Worm (Caenorhabditis elegans) whole organism, L2 larva: ENCODE results near the gene cul-2.

Source experiments
- ama-1 ChIP-seq: fragments of 150-350 bp; optimal IDR thresholded peaks from 2 replicates; lab custom pipeline; 2018; ENCODE audit warnings: inconsistent platforms
- lin-13 ChIP-seq: fragments of 150-350 bp; optimal IDR thresholded peaks from 2 replicates; lab custom pipeline; 2014; ENCODE audit warnings: missing biosample characterization, missing genetic modification reagents, missing genetic modification characterization
- nhr-12 ChIP-seq: fragments of 150-350 bp; optimal IDR thresholded peaks from 2 replicates; lab custom pipeline; 2014; ENCODE audit warnings: missing biosample characterization, missing genetic modification characterization

ce11 chrIII:13713807-13714206 is 26.7 kb downstream of the cul-2 start:
- no peak for TF ChIP-seq ama-1 (lab: Kevin White, UChicago)
- no peak for TF ChIP-seq lin-13 (GFP tag; lab: Kevin White, UChicago)
- TF ChIP-seq nhr-12 = no peak
